Worm (Caenorhabditis elegans): Measurements from ENCODE around the gene C25H3.7.

C25H3.7 gene

ce11 chrII:5651426-5651825 is 17.3 kb downstream of the C25H3.7 start:
- TF ChIP-seq lin-11 (tag; optimal IDR thresholded peaks at IDR 0.05) (no peak), sox-4 (tag; optimal IDR thresholded peaks at IDR 0.05) (no peak), unc-3 (GFP tag; conservative IDR thresholded peaks at IDR 0.05) (no peak), unc-3 (tag; optimal IDR thresholded peaks at IDR 0.05) (no peak), fax-1 (tag; optimal IDR thresholded peaks at IDR 0.05) (no peak), hlh-13 (GFP tag; optimal IDR thresholded peaks at IDR 0.05) (no peak), ceh-22 (tag; optimal IDR thresholded peaks at IDR 0.05) (no peak), unc-86 (tag; optimal IDR thresholded peaks at IDR 0.05) (no peak), hlh-15 (tag; optimal IDR thresholded peaks at IDR 0.05) (no peak), nhr-232 (tag; optimal IDR thresholded peaks at IDR 0.05) (no peak), pha-2 (tag; optimal IDR thresholded peaks at IDR 0.05) (no peak), fkh-10 (GFP tag; optimal IDR thresholded peaks at IDR 0.05) (no peak)

- TF ChIP-seq nfya-1 (tag; optimal IDR thresholded peaks at IDR 0.05): peak; percentile 54
- peak; percentile 83 for TF ChIP-seq ets-4 (tag; optimal IDR thresholded peaks at IDR 0.05)
- no peak for TF ChIP-seq fkh-10 (GFP tag; optimal IDR thresholded peaks at IDR 0.05)
- peak; percentile 38 for TF ChIP-seq ref-2 (tag; optimal IDR thresholded peaks at IDR 0.05)
- peak; percentile 78 for TF ChIP-seq ceh-2 (tag; optimal IDR thresholded peaks at IDR 0.05)
- TF ChIP-seq tbx-7 (tag; optimal IDR thresholded peaks at IDR 0.05): peak; percentile 11
- TF ChIP-seq F13H6.1 (tag; optimal IDR thresholded peaks at IDR 0.05): peak; percentile 20
- TF ChIP-seq unc-55 (GFP tag; optimal IDR thresholded peaks at IDR 0.05): no peak
- TF ChIP-seq rnt-1 (tag; optimal IDR thresholded peaks at IDR 0.05): peak; percentile 72
- TF ChIP-seq pqm-1 (tag; optimal IDR thresholded peaks at IDR 0.05): no peak
- peak; percentile 66 for TF ChIP-seq C08G9.2 (tag; optimal IDR thresholded peaks at IDR 0.05)
- peak; percentile 28 for TF ChIP-seq ceh-48 (tag; optimal IDR thresholded peaks at IDR 0.05)
- peak; percentile 90 for TF ChIP-seq ceh-31 (tag; optimal IDR thresholded peaks at IDR 0.05)
- TF ChIP-seq C38D4.7 (GFP tag; optimal IDR thresholded peaks at IDR 0.05): no peak
- TF ChIP-seq zip-5 (tag; optimal IDR thresholded peaks at IDR 0.05): peak; percentile 20
- peak; percentile 29 for TF ChIP-seq ceh-14 (tag; optimal IDR thresholded peaks at IDR 0.05)
- peak; percentile 70 for TF ChIP-seq tbx-2 (tag; optimal IDR thresholded peaks at IDR 0.05)
Measured at ce11 chrII:5649236-5650004, 19.3 kb downstream of the C25H3.7 start, which contains the start of the genes sam-4, F59E12.17 and zyg-1. sam-4 (minus strand) TSS chrII:5649286. F59E12.17 (minus strand) TSS chrII:5649470. zyg-1 (plus strand) TSS chrII:5649748.

ce11 chrII:5648272-5648671 is 20.5 kb downstream of the C25H3.7 start, which contains the start of gene ddl-1:
ddl-1 (minus strand) TSS chrII:5648372.
- no peak for TF ChIP-seq Y22D7AL.16 (tag; optimal IDR thresholded peaks at IDR 0.05)
- no peak for TF ChIP-seq elt-2 (tag; optimal IDR thresholded peaks at IDR 0.05)
- TF ChIP-seq ttx-3 (tag; optimal IDR thresholded peaks at IDR 0.05): no peak
- no peak for TF ChIP-seq ceh-6 (GFP tag; optimal IDR thresholded peaks at IDR 0.05)
- TF ChIP-seq hlh-30 (tag; optimal IDR thresholded peaks at IDR 0.05; ENCODE audit: insufficient read depth): no peak
- no peak for TF ChIP-seq unc-55 (GFP tag; optimal IDR thresholded peaks at IDR 0.05)
- TF ChIP-seq nfya-1 (tag; optimal IDR thresholded peaks at IDR 0.05): no peak
- TF ChIP-seq C08G9.2 (tag; optimal IDR thresholded peaks at IDR 0.05): no peak
- no peak for TF ChIP-seq pqm-1 (tag; optimal IDR thresholded peaks at IDR 0.05)

- TF ChIP-seq ceh-24 (tag; optimal IDR thresholded peaks at IDR 0.05) (no peak), sdc-2 (tag; optimal IDR thresholded peaks at IDR 0.05) (no peak), unc-55 (GFP tag; optimal IDR thresholded peaks at IDR 0.05) (no peak), dve-1 (tag; optimal IDR thresholded peaks at IDR 0.05) (no peak), ceh-22 (tag; optimal IDR thresholded peaks at IDR 0.05) (no peak), ttx-3 (tag; optimal IDR thresholded peaks at IDR 0.05) (no peak), odd-2 (tag; optimal IDR thresholded peaks at IDR 0.05) (no peak), sox-2 (GFP tag; IDR thresholded peaks at IDR 0.05) (no peak), ahr-1 (tag; optimal IDR thresholded peaks at IDR 0.05) (no peak), fkh-10 (GFP tag; optimal IDR thresholded peaks at IDR 0.05) (no peak), ref-2 (tag; optimal IDR thresholded peaks at IDR 0.05) (no peak), dmd-4 (tag; optimal IDR thresholded peaks at IDR 0.05; ENCODE audit: borderline replicate concordance) (no peak), tbx-2 (tag; optimal IDR thresholded peaks at IDR 0.05) (no peak), ceh-9 (tag; optimal IDR thresholded peaks at IDR 0.05) (no peak), ceh-6 (GFP tag; optimal IDR thresholded peaks at IDR 0.05) (no peak), C38D4.7 (GFP tag; optimal IDR thresholded peaks at IDR 0.05) (no peak), elt-2 (tag; optimal IDR thresholded peaks at IDR 0.05) (no peak), ceh-48 (tag; optimal IDR thresholded peaks at IDR 0.05) (no peak)
Measured at ce11 chrII:5646942-5647341, 21.8 kb downstream of the C25H3.7 start, which contains the start of gene F59E12.9. F59E12.9 (minus strand) TSS chrII:5647042.
